Fruit fly (Drosophila melanogaster) whole organism, embryonic: ENCODE results near the gene CG13891.

ENCODE experiments used
- Abd-B ChIP-seq: fragments of 200-800 bp; sonication (Bioruptor generic); optimal IDR thresholded peaks from 2 replicates; lab custom pipeline; 2018; ENCODE audit warnings: missing biosample characterization, mild to moderate bottlenecking, missing genetic modification characterization, moderate library complexity
- Aef1 ChIP-seq: fragments of 200-800 bp; sonication (Bioruptor generic); IDR thresholded peaks from 3 replicates; pipeline ENCODE4 v1.3.6; 2022; ENCODE audit warnings: missing biosample characterization, missing genetic modification characterization
- Atf-2 ChIP-seq: fragments of 200-800 bp; sonication (Bioruptor generic); optimal IDR thresholded peaks from 2 replicates; lab custom pipeline; 2016; ENCODE audit warnings: missing biosample characterization, missing genetic modification characterization
- C15 ChIP-seq: fragments of 200-800 bp; sonication (Bioruptor generic); IDR thresholded peaks from 3 replicates; pipeline ENCODE4 v1.3.6; 2022; ENCODE audit warnings: missing biosample characterization, missing genetic modification characterization
- CG10274 ChIP-seq: fragments of 200-800 bp; sonication (Bioruptor generic); optimal IDR thresholded peaks from 3 replicates; lab custom pipeline; 2017; ENCODE audit warnings: missing biosample characterization, mild to moderate bottlenecking, missing genetic modification characterization
- CG11085 ChIP-seq: fragments of 200-800 bp; sonication (Bioruptor generic); IDR thresholded peaks from 2 replicates; pipeline ENCODE4 v1.3.6; 2022; ENCODE audit warnings: missing biosample characterization, missing genetic modification characterization
- CG11093 ChIP-seq: fragments of 200-800 bp; sonication (Bioruptor generic); IDR thresholded peaks from 3 replicates; pipeline ENCODE4 v1.3.6; 2022; ENCODE audit warnings: missing biosample characterization, missing genetic modification characterization
- CG11504 ChIP-seq: fragments of 200-800 bp; sonication (Bioruptor generic); optimal IDR thresholded peaks from 3 replicates; lab custom pipeline; 2019; ENCODE audit warnings: missing biosample characterization, mild to moderate bottlenecking, missing genetic modification characterization, moderate library complexity
- CG12769 ChIP-seq: fragments of 200-800 bp; sonication (Bioruptor generic); optimal IDR thresholded peaks from 2 replicates; lab custom pipeline; 2019; ENCODE audit warnings: missing biosample characterization, mild to moderate bottlenecking, missing genetic modification characterization, moderate library complexity
- CG18476 ChIP-seq: fragments of 200-800 bp; sonication (Bioruptor generic); optimal IDR thresholded peaks from 2 replicates; lab custom pipeline; 2016; ENCODE audit warnings: missing biosample characterization, mild to moderate bottlenecking, missing genetic modification characterization
- CG2202 ChIP-seq: fragments of 200-800 bp; sonication (Bioruptor generic); optimal IDR thresholded peaks from 2 replicates; lab custom pipeline; 2018; ENCODE audit warnings: missing biosample characterization, mild to moderate bottlenecking, missing genetic modification characterization
- CG31224 ChIP-seq: fragments of 200-800 bp; sonication (Bioruptor generic); IDR thresholded peaks from 2 replicates; pipeline ENCODE4 v1.3.6; 2022; ENCODE audit warnings: missing biosample characterization, missing genetic modification characterization
- CG34224 ChIP-seq: fragments of 200-800 bp; sonication (Bioruptor generic); IDR thresholded peaks from 3 replicates; pipeline ENCODE4 v1.3.6; 2022; ENCODE audit warnings: missing biosample characterization, missing genetic modification characterization; ENCODE audit not compliant: partially characterized antibody
- CG5245 ChIP-seq: fragments of 200-800 bp; sonication (Bioruptor generic); optimal IDR thresholded peaks from 3 replicates; lab custom pipeline; 2016; ENCODE audit warnings: missing biosample characterization, missing genetic modification characterization
- CG6854 ChIP-seq: fragments of 200-800 bp; sonication (Bioruptor generic); optimal IDR thresholded peaks from 3 replicates; lab custom pipeline; 2017; ENCODE audit warnings: missing biosample characterization, mild to moderate bottlenecking, missing genetic modification characterization
- CG7372 ChIP-seq: fragments of 200-800 bp; sonication (Bioruptor generic); IDR thresholded peaks from 2 replicates; pipeline ENCODE4 v1.3.6; 2022; ENCODE audit warnings: missing biosample characterization, missing genetic modification characterization
- CG8089 ChIP-seq: fragments of 200-800 bp; sonication (Bioruptor generic); optimal IDR thresholded peaks from 3 replicates; lab custom pipeline; 2016; ENCODE audit warnings: missing biosample characterization, missing genetic modification characterization
- CG8478 ChIP-seq: fragments of >200 bp; optimal IDR thresholded peaks from 2 replicates; lab custom pipeline; 2018
- CG9437 ChIP-seq: fragments of 200-800 bp; sonication (Bioruptor generic); optimal IDR thresholded peaks from 2 replicates; lab custom pipeline; 2018; ENCODE audit warnings: missing biosample characterization, mild to moderate bottlenecking, missing genetic modification characterization
- D ChIP-seq, 2 experiments: fragments of 200-800 bp in 1 of 2; fragments of >200 bp in 1 of 2; sonication (Bioruptor generic) in 1 of 2; optimal IDR thresholded peaks; 2 replicates in 1 of 2; 3 replicates in 1 of 2; lab custom pipeline; 2017; ENCODE audit warnings: mild to moderate bottlenecking in 1 of 2, missing biosample characterization in 1 of 2, missing genetic modification characterization in 1 of 2, missing genetic modification reagents in 1 of 2
- Deaf1 ChIP-seq: fragments of 200-800 bp; optimal IDR thresholded peaks from 3 replicates; lab custom pipeline; 2019; ENCODE audit warnings: missing biosample characterization, mild to moderate bottlenecking, missing genetic modification characterization, moderate library complexity
- Ets97D ChIP-seq: fragments of 200-800 bp; sonication (Bioruptor generic); optimal IDR thresholded peaks from 3 replicates; lab custom pipeline; 2016; ENCODE audit warnings: missing biosample characterization, missing genetic modification characterization
- GATAe ChIP-seq: fragments of 200-800 bp; sonication (Bioruptor generic); conservative IDR thresholded peaks from 2 replicates; pipeline ENCODE4 v1.3.6; 2022; ENCODE audit warnings: missing biosample characterization, missing genetic modification characterization
- HLH4C ChIP-seq: fragments of 200-800 bp; sonication (Bioruptor generic); IDR thresholded peaks from 3 replicates; pipeline ENCODE4 v1.3.6; 2022; ENCODE audit warnings: missing biosample characterization, missing genetic modification characterization; ENCODE audit not compliant: partially characterized antibody
- Oli ChIP-seq: fragments of 200-800 bp; sonication (Bioruptor generic); optimal IDR thresholded peaks from 2 replicates; lab custom pipeline; 2018; ENCODE audit warnings: missing biosample characterization, mild to moderate bottlenecking, missing genetic modification characterization, moderate library complexity
- Opbp ChIP-seq: fragments of 200-800 bp; sonication (Bioruptor generic); IDR thresholded peaks from 3 replicates; pipeline ENCODE4 v1.3.6; 2022; ENCODE audit warnings: missing biosample characterization, missing genetic modification characterization; ENCODE audit not compliant: partially characterized antibody
- Ptx1 ChIP-seq: fragments of 200-800 bp; sonication (Bioruptor generic); IDR thresholded peaks from 2 replicates; pipeline ENCODE4 v1.3.6; 2022; ENCODE audit warnings: missing biosample characterization, missing genetic modification characterization
- Ravus ChIP-seq: fragments of 200-800 bp; sonication (Bioruptor generic); IDR thresholded peaks from 2 replicates; pipeline ENCODE4 v1.3.6; 2022; ENCODE audit warnings: missing biosample characterization, missing genetic modification characterization
- Scr ChIP-seq: fragments of 200-800 bp; sonication (Bioruptor generic); IDR thresholded peaks from 2 replicates; pipeline ENCODE4 v1.3.6; 2022; ENCODE audit warnings: missing biosample characterization, missing genetic modification characterization; ENCODE audit not compliant: partially characterized antibody
- Xbp1 ChIP-seq: fragments of 200-800 bp; sonication (Bioruptor generic); optimal IDR thresholded peaks from 3 replicates; lab custom pipeline; 2016; ENCODE audit warnings: missing biosample characterization, mild to moderate bottlenecking, missing genetic modification characterization
- amos ChIP-seq: fragments of 200-800 bp; sonication (Bioruptor generic); IDR thresholded peaks from 2 replicates; pipeline ENCODE4 v1.3.6; 2022; ENCODE audit warnings: missing biosample characterization, missing genetic modification characterization; ENCODE audit not compliant: partially characterized antibody
- ase ChIP-seq: fragments of 200-800 bp; sonication (Bioruptor generic); IDR thresholded peaks from 3 replicates; pipeline ENCODE4 v1.3.6; 2022; ENCODE audit warnings: missing biosample characterization, missing genetic modification characterization
- br ChIP-seq: fragments of >200 bp; optimal IDR thresholded peaks from 2 replicates; lab custom pipeline; 2017
- ftz-f1 ChIP-seq: fragments of 200-800 bp; sonication (Bioruptor generic); optimal IDR thresholded peaks from 2 replicates; lab custom pipeline; 2016; ENCODE audit warnings: missing biosample characterization, missing genetic modification characterization
- hbn ChIP-seq: fragments of 200-800 bp; sonication (Bioruptor generic); IDR thresholded peaks from 2 replicates; pipeline ENCODE4 v1.3.6; 2022; ENCODE audit warnings: missing biosample characterization, missing genetic modification characterization; ENCODE audit not compliant: partially characterized antibody
- inv ChIP-seq: fragments of 200-800 bp; sonication (Bioruptor generic); IDR thresholded peaks from 2 replicates; pipeline ENCODE4 v1.3.6; 2022; ENCODE audit warnings: missing biosample characterization, missing genetic modification characterization; ENCODE audit not compliant: partially characterized antibody
- klu ChIP-seq: fragments of 200-800 bp; sonication (Bioruptor generic); IDR thresholded peaks from 2 replicates; pipeline ENCODE4 v1.3.6; 2022; ENCODE audit warnings: missing biosample characterization, missing genetic modification characterization
- knrl ChIP-seq: fragments of 200-800 bp; sonication (Bioruptor generic); IDR thresholded peaks from 3 replicates; pipeline ENCODE4 v1.3.6; 2022; ENCODE audit warnings: missing biosample characterization, missing genetic modification characterization; ENCODE audit not compliant: partially characterized antibody
- lab ChIP-seq: fragments of 200-800 bp; sonication (Bioruptor generic); optimal IDR thresholded peaks from 3 replicates; lab custom pipeline; 2017; ENCODE audit warnings: missing biosample characterization, missing genetic modification characterization, mild to moderate bottlenecking, moderate library complexity, missing genetic modification reagents
- luna ChIP-seq: fragments of 200-800 bp; sonication (Bioruptor generic); optimal IDR thresholded peaks from 2 replicates; lab custom pipeline; 2016; ENCODE audit warnings: missing biosample characterization, missing genetic modification characterization
- mld ChIP-seq: fragments of 200-800 bp; sonication (Bioruptor generic); IDR thresholded peaks from 3 replicates; pipeline ENCODE4 v1.3.6; 2022; ENCODE audit warnings: missing biosample characterization, missing genetic modification characterization; ENCODE audit not compliant: partially characterized antibody
- pita ChIP-seq: fragments of 200-800 bp; sonication (Bioruptor generic); optimal IDR thresholded peaks from 2 replicates; lab custom pipeline; 2017; ENCODE audit warnings: missing biosample characterization, mild to moderate bottlenecking, missing genetic modification characterization
- sens ChIP-seq: fragments of 200-800 bp; sonication (Bioruptor generic); peaks from one replicate; lab custom pipeline; 2016; ENCODE audit warnings: missing biosample characterization, missing genetic modification characterization
- seq ChIP-seq: fragments of 200-800 bp; sonication (Bioruptor generic); IDR thresholded peaks from 2 replicates; pipeline ENCODE4 v1.3.6; 2022; ENCODE audit warnings: missing biosample characterization, missing genetic modification characterization
- shn ChIP-seq: fragments of 200-800 bp; sonication (Bioruptor generic); optimal IDR thresholded peaks from 3 replicates; lab custom pipeline; 2016; ENCODE audit warnings: missing biosample characterization, missing genetic modification characterization
- sisA ChIP-seq: fragments of 200-800 bp; sonication (Bioruptor generic); IDR thresholded peaks from 2 replicates; pipeline ENCODE4 v1.3.6; 2022; ENCODE audit warnings: missing biosample characterization, missing genetic modification characterization
- sqz ChIP-seq: fragments of 200-800 bp; sonication (Bioruptor generic); optimal IDR thresholded peaks from 3 replicates; lab custom pipeline; 2018; ENCODE audit warnings: missing biosample characterization, mild to moderate bottlenecking, missing genetic modification characterization
- zf30C ChIP-seq: fragments of 200-800 bp; sonication (Bioruptor generic); optimal IDR thresholded peaks from 3 replicates; lab custom pipeline; 2018; ENCODE audit warnings: missing biosample characterization, mild to moderate bottlenecking, missing genetic modification characterization

The CG13891 gene

DNA sequence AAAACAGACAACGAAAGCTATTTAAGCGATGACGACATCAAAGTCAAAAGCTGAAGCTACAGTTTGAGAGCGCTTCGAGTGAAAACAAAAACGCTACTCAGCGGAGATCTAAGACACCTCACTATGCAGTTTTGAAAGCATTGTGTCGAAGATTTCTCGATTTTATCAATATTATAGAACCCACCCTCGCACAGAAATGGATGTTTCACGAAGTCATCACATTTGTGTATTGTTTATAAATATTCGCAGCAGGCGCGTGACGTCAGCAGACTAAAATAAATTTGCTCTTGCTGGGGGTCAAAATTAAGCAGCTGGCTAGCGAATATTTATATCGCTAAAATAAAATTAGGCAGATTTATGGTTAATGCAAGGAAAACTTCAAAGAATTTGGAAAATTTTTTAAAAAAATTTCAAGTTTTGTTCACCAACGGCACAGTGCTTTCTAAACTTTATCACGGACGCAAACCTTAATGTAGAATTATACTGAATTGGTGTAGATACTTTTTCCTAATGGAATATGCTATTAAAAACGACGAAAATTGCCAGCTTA lies 8.0 kb upstream of the CG13891 start (continued):
- TF ChIP-seq HLH4C (peak; percentile 38; the same call in 1 of the 3 replicates), Opbp (GFP tag; lab: Robert Waterston, UW) (0 out of 3 replicates have a peak, but pooled peaks have one; percentile 19), CG11504 (tag; lab: Kevin White, UChicago) (peak; percentile 7), CG8478 (lab: Kevin White, UChicago) (peak; percentile 45), pita (GFP tag; lab: Kevin White, UChicago) (peak; percentile 57), lab (GFP tag; lab: Kevin White, UChicago) (no peak), Scr (GFP tag; lab: Robert Waterston, UW) (0 out of 2 replicates have a peak, but pooled peaks have one; percentile 20), Abd-B (GFP tag; lab: Kevin White, UChicago) (peak; percentile 47), sens (GFP tag; lab: Kevin White, UChicago) (peak; percentile 41), CG9437 (GFP tag; lab: Kevin White, UChicago) (no peak), zf30C (GFP tag; lab: Kevin White, UChicago) (no peak), Oli (tag; lab: Kevin White, UChicago) (no peak), CG18476 (GFP tag; lab: Kevin White, UChicago) (peak; percentile 99), Deaf1 (tag; lab: Kevin White, UChicago) (no peak), luna (GFP tag; lab: Kevin White, UChicago) (no peak), amos (GFP tag; lab: Robert Waterston, UW) (peak; percentile 54; the same call in 1 of the 2 replicates), inv (peak; percentile 31; the same call in 1 of the 2 replicates), sqz (peak; percentile 36), CG12769 (tag; lab: Kevin White, UChicago) (peak; percentile 5), knrl (GFP tag; lab: Robert Waterston, UW) (peak; percentile 53), sisA (no peak), Ptx1 (GFP tag; lab: Robert Waterston, UW) (no peak)

- TF ChIP-seq CG7372 (GFP tag; lab: Robert Waterston, UW) (peak; percentile 89), CG34224 (GFP tag; lab: Robert Waterston, UW) (peak; percentile 19; the same call in 1 of the 3 replicates), CG8089 (GFP tag; lab: Kevin White, UChicago) (no peak), amos (GFP tag; lab: Robert Waterston, UW) (no peak), Aef1 (GFP tag; lab: Robert Waterston, UW) (peak; percentile 89), C15 (peak; percentile 83; the same call in 2 of the 3 replicates), br (lab: Kevin White, UChicago) (no peak), CG5245 (GFP tag; lab: Kevin White, UChicago) (peak; percentile 41), CG6854 (GFP tag; lab: Kevin White, UChicago) (peak; percentile 82), sens (GFP tag; lab: Kevin White, UChicago) (peak; percentile 59), ase (peak; percentile 58; the same call in 1 of the 3 replicates), Xbp1 (GFP tag; lab: Kevin White, UChicago) (peak; percentile 77), CG2202 (tag; lab: Kevin White, UChicago) (peak; percentile 5), klu (GFP tag; lab: Robert Waterston, UW) (peak; percentile 88), seq (GFP tag; lab: Robert Waterston, UW) (peak; percentile 92), Ravus (GFP tag; lab: Robert Waterston, UW) (peak; percentile 79), Atf-2 (GFP tag; lab: Kevin White, UChicago) (no peak), CG11085 (GFP tag; lab: Robert Waterston, UW) (peak; percentile 83), D (optimal IDR thresholded peaks at IDR 0.05; lab: Kevin White, UChicago) (no peak), D (GFP tag; optimal IDR thresholded peaks at IDR 0.05; lab: Kevin White, UChicago) (peak; percentile 33), CG10274 (peak; percentile 61), mld (no peak), ftz-f1 (GFP tag; lab: Kevin White, UChicago) (no peak), GATAe (GFP tag; lab: Robert Waterston, UW) (peak; percentile 68), CG11093 (peak; percentile 75; the same call in 1 of the 3 replicates), shn (GFP tag; lab: Kevin White, UChicago) (no peak), CG31224 (GFP tag; lab: Robert Waterston, UW) (peak; percentile 88), Ets97D (no peak), hbn (GFP tag; lab: Robert Waterston, UW) (no peak)
These were observed 7.4 kb upstream of the CG13891 start for dm6 chr3L:441035-441604.
